Worm (Caenorhabditis elegans) whole organism, L3 larva: ENCODE data around the gene perm-2.

Experiments
- R02D3.7 ChIP-seq: fragments of 150-350 bp; optimal IDR thresholded peaks from 2 replicates; lab custom pipeline; 2014; ENCODE audit warnings: missing biosample characterization, missing genetic modification characterization
- ama-1 ChIP-seq: fragments of 150-350 bp; optimal IDR thresholded peaks from 2 replicates; lab custom pipeline; 2018
- ceh-16 ChIP-seq: sonication (generic microtip); optimal IDR thresholded peaks from 2 replicates; lab custom pipeline; 2017; ENCODE audit warnings: missing biosample characterization, missing genetic modification characterization
- ceh-28 ChIP-seq: fragments of 150-350 bp; optimal IDR thresholded peaks from 2 replicates; lab custom pipeline; 2014; ENCODE audit warnings: missing biosample characterization, missing genetic modification reagents, missing genetic modification characterization
- ceh-9 ChIP-seq: sonication (generic microtip); optimal IDR thresholded peaks from 2 replicates; lab custom pipeline; 2018; ENCODE audit warnings: missing biosample characterization, missing genetic modification characterization
- daf-12 ChIP-seq: fragments of 150-350 bp; optimal IDR thresholded peaks from 2 replicates; lab custom pipeline; 2014; ENCODE audit warnings: missing biosample characterization, missing genetic modification reagents, missing genetic modification characterization
- egl-27 ChIP-seq: sonication (generic microtip); optimal IDR thresholded peaks from 4 replicates; lab custom pipeline; 2017; ENCODE audit warnings: missing biosample characterization, missing genetic modification reagents, missing genetic modification characterization
- elt-1 ChIP-seq: fragments of 150-350 bp; optimal IDR thresholded peaks from 2 replicates; lab custom pipeline; 2014; ENCODE audit warnings: missing biosample characterization, missing genetic modification characterization
- elt-2 ChIP-seq: sonication (generic microtip); optimal IDR thresholded peaks from 2 replicates; lab custom pipeline; 2016; ENCODE audit warnings: missing genetic modification reagents, mild to moderate bottlenecking, missing genetic modification characterization, missing compliant biosample characterization
- elt-3 ChIP-seq, 3 experiments: fragments of 150-350 bp in 1 of 3; sonication (generic microtip) in 2 of 3; optimal IDR thresholded peaks; 2 replicates in 2 of 3; 4 replicates in 1 of 3; lab custom pipeline; 2014 to 2017; ENCODE audit warnings: missing biosample characterization in 3 of 3, missing genetic modification characterization in 3 of 3
- eor-1 ChIP-seq, 2 experiments: fragments of 150-350 bp; optimal IDR thresholded peaks; 2 replicates each; lab custom pipeline; 2014 to 2018; ENCODE audit warnings: missing biosample characterization in 2 of 2, missing genetic modification characterization in 2 of 2
- fkh-10 ChIP-seq: sonication (generic microtip); optimal IDR thresholded peaks from 2 replicates; lab custom pipeline; 2017; ENCODE audit warnings: missing biosample characterization, missing genetic modification reagents, missing genetic modification characterization
- fkh-2 ChIP-seq: fragments of 150-350 bp; optimal IDR thresholded peaks from 2 replicates; lab custom pipeline; 2014; ENCODE audit warnings: missing biosample characterization, missing genetic modification reagents, missing genetic modification characterization
- fos-1 ChIP-seq: fragments of 150-350 bp; optimal IDR thresholded peaks from 2 replicates; lab custom pipeline; 2014; ENCODE audit warnings: missing biosample characterization, missing genetic modification characterization
- hmg-11 ChIP-seq: sonication (generic microtip); optimal IDR thresholded peaks from 2 replicates; lab custom pipeline; 2016; ENCODE audit warnings: missing genetic modification characterization, missing compliant biosample characterization
- lin-15B ChIP-seq: fragments of 150-350 bp; optimal IDR thresholded peaks from 2 replicates; lab custom pipeline; 2014; ENCODE audit warnings: missing biosample characterization, missing genetic modification characterization
- lin-39 ChIP-seq: fragments of 150-350 bp; optimal IDR thresholded peaks from 2 replicates; lab custom pipeline; 2018; ENCODE audit warnings: missing biosample characterization, missing genetic modification reagents, missing genetic modification characterization
- lsy-12 ChIP-seq: sonication (generic microtip); optimal IDR thresholded peaks from 2 replicates; lab custom pipeline; 2016; ENCODE audit warnings: mild to moderate bottlenecking, missing genetic modification characterization, missing compliant biosample characterization
- nfya-1 ChIP-seq: sonication (generic microtip); optimal IDR thresholded peaks from 2 replicates; lab custom pipeline; 2017; ENCODE audit warnings: missing genetic modification characterization, mild to moderate bottlenecking, missing compliant biosample characterization, antibody characterized with exemption, moderate library complexity; ENCODE audit not compliant: insufficient read depth
- nhr-11 ChIP-seq: fragments of 150-350 bp; optimal IDR thresholded peaks from 2 replicates; lab custom pipeline; 2014; ENCODE audit warnings: missing biosample characterization, missing genetic modification characterization
- nhr-12 ChIP-seq: fragments of 150-350 bp; optimal IDR thresholded peaks from 2 replicates; lab custom pipeline; 2014; ENCODE audit warnings: missing biosample characterization, missing genetic modification characterization
- nhr-237 ChIP-seq: fragments of 150-350 bp; optimal IDR thresholded peaks from 2 replicates; lab custom pipeline; 2014; ENCODE audit warnings: missing biosample characterization, missing genetic modification characterization
- nhr-25 ChIP-seq: sonication (generic microtip); optimal IDR thresholded peaks from 2 replicates; lab custom pipeline; 2017; ENCODE audit warnings: missing biosample characterization, missing genetic modification characterization
- nhr-67 ChIP-seq: fragments of 150-350 bp; optimal IDR thresholded peaks from 2 replicates; lab custom pipeline; 2014; ENCODE audit warnings: missing biosample characterization, missing genetic modification characterization
- nhr-76 ChIP-seq: fragments of 150-350 bp; sonication (generic microtip); optimal IDR thresholded peaks from 5 replicates; lab custom pipeline; 2014; ENCODE audit warnings: missing biosample characterization, missing genetic modification characterization
- nhr-77 ChIP-seq: fragments of 150-350 bp; optimal IDR thresholded peaks from 2 replicates; lab custom pipeline; 2014; ENCODE audit warnings: missing biosample characterization, missing genetic modification characterization
- pqm-1 ChIP-seq: fragments of 150-350 bp; optimal IDR thresholded peaks from 2 replicates; lab custom pipeline; 2017; ENCODE audit warnings: missing biosample characterization, missing genetic modification characterization, inconsistent platforms
- unc-39 ChIP-seq: sonication (generic microtip); optimal IDR thresholded peaks from 4 replicates; lab custom pipeline; 2017; ENCODE audit warnings: missing biosample characterization, missing genetic modification characterization
- unc-62 ChIP-seq: fragments of 150-350 bp; sonication (generic microtip); optimal IDR thresholded peaks from 4 replicates; lab custom pipeline; 2014; ENCODE audit warnings: missing biosample characterization, missing genetic modification reagents, missing genetic modification characterization
- zag-1 ChIP-seq: fragments of 150-350 bp; optimal IDR thresholded peaks from 2 replicates; lab custom pipeline; 2014; ENCODE audit warnings: missing biosample characterization, missing genetic modification characterization
- ztf-4 ChIP-seq: fragments of 150-350 bp; optimal IDR thresholded peaks from 2 replicates; lab custom pipeline; 2014; ENCODE audit warnings: missing biosample characterization, missing genetic modification characterization

Gene perm-2

DNA sequence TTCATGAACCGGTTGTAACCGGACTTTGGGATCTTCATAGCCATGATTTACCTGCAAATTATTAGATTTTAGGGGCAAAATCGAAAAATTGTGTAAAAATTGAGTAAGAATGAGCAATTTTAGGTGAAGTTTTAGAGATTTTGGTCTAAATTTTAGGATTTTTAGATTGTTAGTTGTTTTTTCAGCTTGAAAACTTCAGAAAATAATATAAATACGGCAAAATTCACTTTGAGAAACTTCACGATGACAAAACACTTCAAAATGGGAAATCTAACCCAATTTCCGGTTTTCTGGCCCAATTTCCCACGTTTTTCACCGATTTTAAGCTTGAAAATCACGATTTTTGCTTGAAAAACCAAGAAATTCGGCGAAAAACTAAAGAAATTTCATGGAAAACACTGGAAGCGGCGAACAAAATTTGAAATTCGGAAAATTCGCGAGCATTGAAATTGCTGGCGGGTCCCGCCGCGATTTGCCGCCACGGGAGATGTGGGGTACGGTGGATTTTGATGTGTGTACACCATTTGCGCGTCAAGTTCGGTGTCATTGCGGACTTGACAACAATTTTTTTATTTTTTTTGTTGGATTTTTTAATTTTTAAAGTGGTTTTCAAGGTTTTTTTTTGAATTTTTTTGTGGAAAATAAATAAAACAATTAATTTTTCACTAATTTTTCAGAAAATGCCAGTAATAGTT, 32.6 kb upstream of the perm-2 start, which contains the start of the genes cct-8 and Y55F3AR.2 (continued):
- peak; percentile 98 for TF ChIP-seq fkh-10 (GFP tag; lab: Kevin White, UChicago)
- TF ChIP-seq lsy-12 (tag; lab: Kevin White, UChicago), result peak; percentile 99
- peak; percentile 29 for TF ChIP-seq unc-62

DNA sequence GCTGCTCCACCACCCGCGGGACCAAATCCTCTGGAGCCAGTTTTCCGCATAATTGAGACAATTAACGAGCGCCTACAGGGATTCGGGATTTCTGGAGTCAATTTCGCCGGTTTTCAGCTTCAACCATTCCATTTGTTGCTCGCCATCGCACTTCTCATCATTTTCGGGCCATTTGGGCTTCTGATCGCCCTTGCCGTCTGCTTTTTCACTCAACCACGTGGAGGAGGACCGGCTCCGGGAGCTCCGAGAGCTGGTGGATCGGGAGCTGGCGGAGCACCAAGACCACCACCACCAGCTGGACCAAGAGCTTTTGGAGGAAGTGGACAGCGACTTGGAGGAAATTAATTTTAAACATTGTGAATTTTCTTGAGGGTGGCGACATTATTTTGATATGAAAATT, 30.4 kb upstream of the perm-2 start:
- TF ChIP-seq nhr-67 (tag; lab: Kevin White, UChicago) (no peak), daf-12 (no peak), nfya-1 (no peak), egl-27 (tag; lab: Kevin White, UChicago) (no peak), elt-3 (tag; optimal IDR thresholded peaks at IDR 0.05; lab: Kevin White, UChicago) (no peak), elt-2 (tag; lab: Kevin White, UChicago) (no peak)

DNA sequence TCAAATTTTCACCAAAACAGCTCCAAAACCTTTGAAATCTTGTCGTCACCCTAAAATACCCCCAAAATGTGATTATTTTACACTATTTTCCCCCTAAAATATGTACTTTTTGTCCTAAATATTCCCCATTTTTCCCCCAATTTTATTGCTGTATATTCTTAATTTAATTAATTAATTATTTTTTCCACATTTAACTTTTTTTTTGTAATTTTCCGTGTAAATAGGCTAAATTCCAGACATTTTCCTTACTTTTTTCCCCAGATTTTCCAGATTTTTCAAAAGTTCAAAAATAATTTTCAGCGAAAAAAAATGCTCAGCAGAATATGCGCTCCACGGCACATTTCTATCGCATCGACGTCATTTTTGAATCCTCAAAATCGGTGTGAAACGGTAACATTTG, 29.4 kb upstream of the perm-2 start, which contains the start of gene cox-18:
TSS of gene cox-18 (plus strand) at position 301 of the 400 bp plus-strand sequence.
- no peak for TF ChIP-seq lin-39
- TF ChIP-seq nhr-76 (tag; lab: Kevin White, UChicago), result no peak
- TF ChIP-seq lin-15B, result no peak
- no peak for TF ChIP-seq eor-1 (tag; optimal IDR thresholded peaks at IDR 0.05; lab: Kevin White, UChicago)
- no peak for TF ChIP-seq nhr-12 (tag; lab: Kevin White, UChicago)
- no peak for TF ChIP-seq nhr-237 (tag; lab: Kevin White, UChicago)
- no peak for TF ChIP-seq ceh-28 (tag; lab: Kevin White, UChicago)

DNA sequence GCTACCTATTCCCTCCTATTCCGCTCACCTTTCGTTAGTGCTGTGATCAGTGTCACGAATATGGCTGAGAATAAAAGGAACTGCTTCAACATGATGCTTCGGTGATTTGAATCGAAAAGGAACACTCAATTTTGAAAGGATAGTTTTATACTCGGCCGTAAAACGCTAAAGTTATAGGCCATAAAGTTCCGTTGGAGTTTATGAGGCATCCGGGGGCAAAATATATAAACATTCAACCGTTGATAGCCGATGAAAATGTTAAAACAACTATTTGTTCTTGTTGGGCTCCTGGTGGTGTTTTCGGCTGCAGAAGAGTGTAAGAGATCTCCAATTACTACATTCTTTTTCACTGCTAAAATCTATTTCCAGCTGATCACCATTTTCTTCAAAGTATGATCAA, 22.1 kb upstream of the perm-2 start, which contains the start of the genes C44B12.9 and C44B12.3:
TSS of gene C44B12.9 (minus strand) at position 101 of the 400 bp plus-strand sequence.
TSS of gene C44B12.3 (plus strand) at position 249 of the 400 bp plus-strand sequence.
- TF ChIP-seq nhr-12 (tag; lab: Kevin White, UChicago), result no peak
- TF ChIP-seq lin-15B, result no peak
- no peak for TF ChIP-seq ceh-16 (tag; lab: Kevin White, UChicago)
- TF ChIP-seq nhr-77 (tag; lab: Kevin White, UChicago), result no peak
- no peak for TF ChIP-seq fos-1 (tag; lab: Kevin White, UChicago)
- TF ChIP-seq egl-27 (tag; lab: Kevin White, UChicago), result no peak
- no peak for TF ChIP-seq eor-1 (tag; optimal IDR thresholded peaks at IDR 0.05; lab: Kevin White, UChicago)
- TF ChIP-seq hmg-11, result no peak
- no peak for TF ChIP-seq lsy-12 (tag; lab: Kevin White, UChicago)
- TF ChIP-seq zag-1 (tag; lab: Kevin White, UChicago), result no peak
- TF ChIP-seq ceh-28 (tag; lab: Kevin White, UChicago), result no peak

DNA sequence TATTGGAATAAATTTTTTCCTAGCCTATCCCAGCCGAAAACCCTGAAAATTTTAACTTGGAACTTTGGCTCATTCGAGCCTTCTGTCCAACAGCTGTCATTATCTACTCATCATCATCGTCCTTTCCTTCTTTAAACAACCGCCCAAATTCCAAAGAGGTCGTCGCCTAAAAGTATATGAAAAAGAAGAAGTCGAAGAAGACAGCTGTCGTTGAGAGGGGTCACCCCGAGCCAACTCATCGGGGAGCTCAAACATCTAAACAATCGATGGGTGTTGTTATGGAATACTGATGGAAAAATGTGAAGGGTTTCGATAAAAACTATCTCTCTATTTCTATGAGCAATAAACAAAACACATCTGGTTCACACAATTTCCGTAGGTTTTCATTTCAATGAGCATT, 21.5 kb upstream of the perm-2 start:
- TF ChIP-seq fkh-2 (tag; lab: Kevin White, UChicago) (peak; percentile 42), ceh-9 (tag; lab: Kevin White, UChicago) (no peak)

DNA sequence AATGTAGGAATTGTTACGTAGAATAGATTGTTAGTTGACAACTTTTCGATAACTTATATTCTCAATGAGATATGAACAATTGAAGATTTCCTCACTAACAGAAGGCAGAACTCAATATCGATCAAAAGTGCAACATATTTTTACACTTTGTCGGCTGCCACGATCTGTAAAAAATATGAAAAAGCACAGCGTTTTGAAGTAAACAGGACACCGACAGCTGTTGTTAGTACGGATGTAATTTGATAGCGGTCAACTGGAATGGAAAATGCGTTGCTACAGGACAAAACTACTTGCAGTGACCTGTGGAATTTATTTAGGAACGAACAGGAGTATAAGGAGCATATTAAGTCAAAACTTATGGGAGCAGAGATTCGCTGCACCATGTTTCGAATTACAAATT, 20.6 kb upstream of the perm-2 start:
- TF ChIP-seq ceh-28 (tag; lab: Kevin White, UChicago) (no peak), nhr-11 (tag; lab: Kevin White, UChicago) (no peak), hmg-11 (no peak), ztf-4 (tag; lab: Kevin White, UChicago) (no peak), egl-27 (tag; lab: Kevin White, UChicago) (no peak), elt-1 (tag; lab: Kevin White, UChicago) (no peak), nhr-12 (tag; lab: Kevin White, UChicago) (no peak), pqm-1 (tag; lab: Kevin White, UChicago) (no peak), ama-1 (lab: Kevin White, UChicago) (no peak), daf-12 (no peak), unc-39 (tag; lab: Kevin White, UChicago) (no peak), nhr-25 (tag; lab: Kevin White, UChicago) (no peak), fkh-2 (tag; lab: Kevin White, UChicago) (no peak), nhr-67 (tag; lab: Kevin White, UChicago) (no peak), R02D3.7 (no peak), ceh-9 (tag; lab: Kevin White, UChicago) (no peak)
